Worm (Caenorhabditis elegans) whole organism, mixed stage, embryonic: ENCODE results near the gene srh-46.

Source experiments
- M03D4.4 ChIP-seq: sonication (generic microtip); optimal IDR thresholded peaks from 2 replicates; lab custom pipeline; 2017; ENCODE audit warnings: mild to moderate bottlenecking, missing genetic modification characterization, missing compliant biosample characterization
- bed-3 ChIP-seq: fragments of 200-800 bp; sonication (Bioruptor generic); optimal IDR thresholded peaks from 3 replicates; lab custom pipeline; 2018; ENCODE audit warnings: mild to moderate bottlenecking, missing genetic modification characterization, moderate library complexity, missing compliant biosample characterization
- blmp-1 ChIP-seq: fragments of 150-350 bp; optimal IDR thresholded peaks from 2 replicates; lab custom pipeline; 2014; ENCODE audit warnings: missing biosample characterization, missing genetic modification characterization
- cnd-1 ChIP-seq: fragments of 200-800 bp; sonication (Bioruptor generic); optimal IDR thresholded peaks from 2 replicates; lab custom pipeline; 2018; ENCODE audit warnings: mild to moderate bottlenecking, missing genetic modification characterization, missing compliant biosample characterization
- nhr-12 ChIP-seq: fragments of 150-350 bp; optimal IDR thresholded peaks from 2 replicates; lab custom pipeline; 2014; ENCODE audit warnings: missing biosample characterization, missing genetic modification characterization
- nhr-237 ChIP-seq: fragments of 150-350 bp; optimal IDR thresholded peaks from 2 replicates; lab custom pipeline; 2014; ENCODE audit warnings: missing biosample characterization, missing genetic modification characterization
- nhr-28 ChIP-seq: fragments of 150-350 bp; optimal IDR thresholded peaks from 2 replicates; lab custom pipeline; 2014; ENCODE audit warnings: missing biosample characterization, missing genetic modification characterization
- pha-4 ChIP-seq: fragments of 150-350 bp; optimal IDR thresholded peaks from 2 replicates; lab custom pipeline; 2018; ENCODE audit warnings: missing biosample characterization, missing genetic modification reagents, missing genetic modification characterization
- sem-2 ChIP-seq: fragments of 200-800 bp; sonication (Bioruptor generic); optimal IDR thresholded peaks from 2 replicates; lab custom pipeline; 2018; ENCODE audit warnings: mild to moderate bottlenecking, missing genetic modification characterization, missing compliant biosample characterization
- snpc-4 ChIP-seq: fragments of 150-350 bp; optimal IDR thresholded peaks from 2 replicates; lab custom pipeline; 2014; ENCODE audit warnings: missing biosample characterization, missing genetic modification characterization
- unc-62 ChIP-seq: fragments of 150-350 bp; optimal IDR thresholded peaks from 2 replicates; lab custom pipeline; 2014; ENCODE audit warnings: missing biosample characterization, missing genetic modification reagents, missing genetic modification characterization
- ztf-11 ChIP-seq: fragments of 150-350 bp; optimal IDR thresholded peaks from 2 replicates; lab custom pipeline; 2014; ENCODE audit warnings: missing biosample characterization, missing genetic modification characterization

- no peak for TF ChIP-seq ztf-11 (tag; lab: Kevin White, UChicago)
- no peak for TF ChIP-seq M03D4.4
- no peak for TF ChIP-seq unc-62 (GFP tag; lab: Kevin White, UChicago)
- TF ChIP-seq blmp-1 (tag; lab: Kevin White, UChicago): no peak
- no peak for TF ChIP-seq snpc-4 (tag; lab: Kevin White, UChicago)
- no peak for TF ChIP-seq pha-4 (tag; lab: Kevin White, UChicago)
- no peak for TF ChIP-seq nhr-237
- no peak for TF ChIP-seq bed-3 (GFP tag; lab: Kevin White, UChicago)
- TF ChIP-seq sem-2 (GFP tag; lab: Kevin White, UChicago): no peak
- no peak for TF ChIP-seq cnd-1 (tag; lab: Kevin White, UChicago)
- TF ChIP-seq nhr-12: no peak
- no peak for TF ChIP-seq nhr-28 (tag; lab: Kevin White, UChicago)
Measured at ce11 chrV:11320860-11321259, 18.2 kb upstream of the srh-46 start.
